Worm (Caenorhabditis elegans) whole organism, L3 larva: Measurements from ENCODE around the gene vit-6.
A peak's percentile ranks its signal among the peaks of the same experiment; 100 is the strongest.

ENCODE experiments used
- ZK546.5 ChIP-seq: sonication (generic microtip); optimal IDR thresholded peaks from 2 replicates; lab custom pipeline; 2017; ENCODE audit warnings: missing biosample characterization, missing genetic modification characterization
- ama-1 ChIP-seq: fragments of 150-350 bp; optimal IDR thresholded peaks from 2 replicates; lab custom pipeline; 2018
- ceh-16 ChIP-seq: sonication (generic microtip); optimal IDR thresholded peaks from 2 replicates; lab custom pipeline; 2017; ENCODE audit warnings: missing biosample characterization, missing genetic modification characterization
- egl-27 ChIP-seq: sonication (generic microtip); optimal IDR thresholded peaks from 4 replicates; lab custom pipeline; 2017; ENCODE audit warnings: missing biosample characterization, missing genetic modification reagents, missing genetic modification characterization
- egl-5 ChIP-seq: fragments of 150-350 bp; optimal IDR thresholded peaks from 2 replicates; lab custom pipeline; 2017; ENCODE audit warnings: missing biosample characterization, missing genetic modification reagents, missing genetic modification characterization, inconsistent platforms
- elt-2 ChIP-seq: sonication (generic microtip); optimal IDR thresholded peaks from 2 replicates; lab custom pipeline; 2016; ENCODE audit warnings: missing genetic modification reagents, mild to moderate bottlenecking, missing genetic modification characterization, missing compliant biosample characterization
- elt-3 ChIP-seq, 3 experiments: fragments of 150-350 bp in 1 of 3; sonication (generic microtip) in 2 of 3; optimal IDR thresholded peaks; 2 replicates in 2 of 3; 4 replicates in 1 of 3; lab custom pipeline; 2014 to 2017; ENCODE audit warnings: missing biosample characterization in 3 of 3, missing genetic modification characterization in 3 of 3
- fkh-10 ChIP-seq: sonication (generic microtip); optimal IDR thresholded peaks from 2 replicates; lab custom pipeline; 2017; ENCODE audit warnings: missing biosample characterization, missing genetic modification reagents, missing genetic modification characterization
- fkh-2 ChIP-seq: fragments of 150-350 bp; optimal IDR thresholded peaks from 2 replicates; lab custom pipeline; 2014; ENCODE audit warnings: missing biosample characterization, missing genetic modification reagents, missing genetic modification characterization
- fos-1 ChIP-seq: fragments of 150-350 bp; optimal IDR thresholded peaks from 2 replicates; lab custom pipeline; 2014; ENCODE audit warnings: missing biosample characterization, missing genetic modification characterization
- hmg-11 ChIP-seq: sonication (generic microtip); optimal IDR thresholded peaks from 2 replicates; lab custom pipeline; 2016; ENCODE audit warnings: missing genetic modification characterization, missing compliant biosample characterization
- jun-1 ChIP-seq: fragments of 150-350 bp; optimal IDR thresholded peaks from 2 replicates; lab custom pipeline; 2014; ENCODE audit warnings: missing biosample characterization, missing genetic modification reagents, missing genetic modification characterization
- lsy-12 ChIP-seq: sonication (generic microtip); optimal IDR thresholded peaks from 2 replicates; lab custom pipeline; 2016; ENCODE audit warnings: mild to moderate bottlenecking, missing genetic modification characterization, missing compliant biosample characterization
- mdl-1 ChIP-seq: fragments of 150-350 bp; optimal IDR thresholded peaks from 2 replicates; lab custom pipeline; 2014; ENCODE audit warnings: missing biosample characterization, missing genetic modification characterization
- nfya-1 ChIP-seq: sonication (generic microtip); optimal IDR thresholded peaks from 2 replicates; lab custom pipeline; 2017; ENCODE audit warnings: missing genetic modification characterization, mild to moderate bottlenecking, missing compliant biosample characterization, antibody characterized with exemption, moderate library complexity; ENCODE audit not compliant: insufficient read depth
- nhr-11 ChIP-seq: fragments of 150-350 bp; optimal IDR thresholded peaks from 2 replicates; lab custom pipeline; 2014; ENCODE audit warnings: missing biosample characterization, missing genetic modification characterization
- nhr-23 ChIP-seq: fragments of 150-350 bp; optimal IDR thresholded peaks from 2 replicates; lab custom pipeline; 2014; ENCODE audit warnings: missing biosample characterization, missing genetic modification reagents, missing genetic modification characterization
- nhr-237 ChIP-seq: fragments of 150-350 bp; optimal IDR thresholded peaks from 2 replicates; lab custom pipeline; 2014; ENCODE audit warnings: missing biosample characterization, missing genetic modification characterization
- nhr-25 ChIP-seq: sonication (generic microtip); optimal IDR thresholded peaks from 2 replicates; lab custom pipeline; 2017; ENCODE audit warnings: missing biosample characterization, missing genetic modification characterization
- nhr-28 ChIP-seq: fragments of 150-350 bp; optimal IDR thresholded peaks from 2 replicates; lab custom pipeline; 2014; ENCODE audit warnings: missing biosample characterization, missing genetic modification characterization
- nhr-43 ChIP-seq: sonication (generic microtip); optimal IDR thresholded peaks from 2 replicates; lab custom pipeline; 2016; ENCODE audit warnings: mild to moderate bottlenecking, missing genetic modification characterization, missing compliant biosample characterization; ENCODE audit not compliant: poor library complexity, severe bottlenecking
- nhr-76 ChIP-seq: fragments of 150-350 bp; sonication (generic microtip); optimal IDR thresholded peaks from 5 replicates; lab custom pipeline; 2014; ENCODE audit warnings: missing biosample characterization, missing genetic modification characterization
- pha-4 ChIP-seq: fragments of 150-350 bp; optimal IDR thresholded peaks from 2 replicates; lab custom pipeline; 2014; ENCODE audit warnings: missing biosample characterization, missing genetic modification reagents, missing genetic modification characterization
- pqm-1 ChIP-seq: fragments of 150-350 bp; optimal IDR thresholded peaks from 2 replicates; lab custom pipeline; 2017; ENCODE audit warnings: missing biosample characterization, missing genetic modification characterization, inconsistent platforms
- sea-2 ChIP-seq: fragments of 150-350 bp; sonication (generic microtip); optimal IDR thresholded peaks from 4 replicates; lab custom pipeline; 2014; ENCODE audit warnings: missing biosample characterization, missing genetic modification reagents, missing genetic modification characterization
- snpc-4 ChIP-seq: fragments of 150-350 bp; optimal IDR thresholded peaks from 2 replicates; lab custom pipeline; 2014; ENCODE audit warnings: missing biosample characterization, missing genetic modification characterization
- unc-39 ChIP-seq: sonication (generic microtip); optimal IDR thresholded peaks from 4 replicates; lab custom pipeline; 2017; ENCODE audit warnings: missing biosample characterization, missing genetic modification characterization
- unc-62 ChIP-seq: fragments of 150-350 bp; sonication (generic microtip); optimal IDR thresholded peaks from 4 replicates; lab custom pipeline; 2014; ENCODE audit warnings: missing biosample characterization, missing genetic modification reagents, missing genetic modification characterization
- zag-1 ChIP-seq: fragments of 150-350 bp; optimal IDR thresholded peaks from 2 replicates; lab custom pipeline; 2014; ENCODE audit warnings: missing biosample characterization, missing genetic modification characterization
- ztf-11 ChIP-seq: fragments of 150-350 bp; optimal IDR thresholded peaks from 2 replicates; lab custom pipeline; 2014; ENCODE audit warnings: missing biosample characterization, missing genetic modification characterization

Gene vit-6

ce11 chrIV:8223055-8223454 lies 37.9 kb upstream of the vit-6 start:
- TF ChIP-seq pqm-1 (tag; lab: Kevin White, UChicago) (peak; percentile 57), pha-4 (tag; lab: Kevin White, UChicago) (peak; percentile 25), elt-2 (tag; lab: Kevin White, UChicago) (peak; percentile 52), egl-27 (tag; lab: Kevin White, UChicago) (no peak)

DNA sequence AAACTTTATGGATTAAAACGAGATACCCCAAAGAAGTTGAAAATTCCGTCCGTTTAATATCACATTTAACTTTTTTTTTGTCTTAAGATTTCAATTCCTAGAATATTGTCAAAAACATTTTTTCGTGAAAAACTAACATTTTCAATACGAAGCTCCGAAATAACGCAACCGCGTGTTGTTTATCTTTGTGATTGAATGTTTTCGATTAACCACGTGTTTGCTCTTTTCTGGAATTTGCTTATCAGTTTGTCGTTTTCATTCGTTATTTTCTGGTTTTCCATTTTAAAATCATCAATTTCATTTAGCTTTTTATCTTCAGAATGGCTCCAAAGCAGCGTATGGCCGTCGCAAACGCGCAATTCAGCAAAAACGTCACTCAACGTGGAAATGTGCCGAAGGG lies 35.6 kb upstream of the vit-6 start, which contains the start of gene serp-1.2:
TSS of gene serp-1.2 (plus strand) at position 318 of the 400 bp plus-strand sequence.
- TF ChIP-seq nfya-1 (tag; lab: Kevin White, UChicago) (peak; percentile 29), lsy-12 (no peak), pha-4 (tag; lab: Kevin White, UChicago) (peak; percentile 77), pqm-1 (tag; lab: Kevin White, UChicago) (peak; percentile 78), elt-2 (tag; lab: Kevin White, UChicago) (peak; percentile 80), fkh-10 (GFP tag; lab: Kevin White, UChicago) (no peak), sea-2 (GFP tag; lab: Kevin White, UChicago) (no peak)
- TF ChIP-seq, all 47 proteins: peak for 4

DNA sequence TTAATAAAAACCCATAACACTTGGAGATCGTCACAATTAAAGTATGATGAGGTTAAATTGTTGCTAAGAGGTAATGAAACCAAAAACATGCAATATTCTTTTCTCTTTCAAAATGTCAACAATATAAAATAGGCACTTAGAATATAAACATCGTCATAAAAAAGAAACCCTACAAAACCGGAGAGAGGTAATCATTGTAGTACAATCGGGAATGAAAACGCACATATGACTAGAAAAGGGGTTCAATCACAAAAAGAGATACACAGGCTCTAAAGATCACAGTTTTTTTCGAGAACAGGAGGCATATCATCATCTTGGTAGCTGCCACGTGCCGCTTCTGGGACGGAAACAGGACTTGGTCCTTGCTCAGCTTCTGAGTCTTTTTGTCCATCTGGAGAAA lies 34.5 kb upstream of the vit-6 start:
- TF ChIP-seq ama-1 (lab: Kevin White, UChicago) = peak; percentile 2
- TF ChIP-seq elt-3 (tag; optimal IDR thresholded peaks at IDR 0.05; lab: Kevin White, UChicago) = no peak
- TF ChIP-seq unc-39 (tag; lab: Kevin White, UChicago) = no peak
- no peak for TF ChIP-seq nhr-28 (tag; lab: Kevin White, UChicago)
- no peak for TF ChIP-seq hmg-11 (tag; lab: Kevin White, UChicago)
- peak; percentile 11 for TF ChIP-seq elt-2 (tag; lab: Kevin White, UChicago)
- TF ChIP-seq nfya-1 (tag; lab: Kevin White, UChicago) = no peak
- no peak for TF ChIP-seq snpc-4

DNA sequence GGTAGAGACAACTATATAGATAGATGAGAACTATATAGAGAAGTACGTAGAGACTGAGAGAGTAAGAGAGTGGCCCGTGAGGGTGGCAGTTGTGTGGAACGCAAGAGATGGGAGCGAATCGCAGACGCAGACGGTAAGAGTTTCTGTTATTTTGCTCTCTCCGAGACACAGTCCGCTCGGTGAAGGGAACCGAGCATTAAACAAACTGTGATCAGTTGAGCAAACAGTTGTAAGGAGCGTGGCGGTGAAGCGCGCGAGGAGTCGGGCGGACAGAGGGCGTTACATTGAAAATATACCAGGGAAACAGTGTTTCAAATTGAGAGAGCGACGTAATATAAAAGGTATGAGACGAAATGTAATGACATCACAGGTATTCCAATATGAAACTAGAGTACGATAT lies 31.4 kb upstream of the vit-6 start:
- TF ChIP-seq pha-4 (tag; lab: Kevin White, UChicago) = peak; percentile 90
- peak; percentile 23 for TF ChIP-seq nfya-1 (tag; lab: Kevin White, UChicago)
- peak; percentile 3 for TF ChIP-seq fos-1 (tag; lab: Kevin White, UChicago)
- TF ChIP-seq nhr-11 (tag; lab: Kevin White, UChicago) = no peak
- TF ChIP-seq lsy-12 = peak; percentile 43
- no peak for TF ChIP-seq ztf-11 (tag; lab: Kevin White, UChicago)
- no peak for TF ChIP-seq ZK546.5 (tag; lab: Kevin White, UChicago)
- peak; percentile 26 for TF ChIP-seq nhr-43
- peak; percentile 89 for TF ChIP-seq elt-2 (tag; lab: Kevin White, UChicago)
- peak; percentile 87 for TF ChIP-seq pqm-1 (tag; lab: Kevin White, UChicago)
- TF ChIP-seq hmg-11 (tag; lab: Kevin White, UChicago) = peak; percentile 59
- TF ChIP-seq fkh-10 (GFP tag; lab: Kevin White, UChicago) = no peak
- no peak for TF ChIP-seq sea-2 (GFP tag; lab: Kevin White, UChicago)
- peak; percentile 6 for TF ChIP-seq snpc-4
- TF ChIP-seq jun-1 (tag; lab: Kevin White, UChicago) = peak; percentile 43
- TF ChIP-seq egl-5 (tag; lab: Kevin White, UChicago) = no peak
- TF ChIP-seq mdl-1 (tag; lab: Kevin White, UChicago) = peak; percentile 1
- no peak for TF ChIP-seq zag-1 (tag; lab: Kevin White, UChicago)
- TF ChIP-seq fkh-2 (tag; lab: Kevin White, UChicago) = no peak

- peak; percentile 38 for TF ChIP-seq nhr-25 (tag; lab: Kevin White, UChicago)
- TF ChIP-seq unc-62 (GFP tag; lab: Kevin White, UChicago) = no peak
- TF ChIP-seq ceh-16 (tag; lab: Kevin White, UChicago) = no peak
- TF ChIP-seq nhr-23 (tag; lab: Kevin White, UChicago) = peak; percentile 23
- TF ChIP-seq ztf-11 (tag; lab: Kevin White, UChicago) = no peak
- TF ChIP-seq nhr-237 (tag; lab: Kevin White, UChicago) = no peak
- peak; percentile 17 for TF ChIP-seq pha-4 (tag; lab: Kevin White, UChicago)
- TF ChIP-seq nhr-43 = no peak
- TF ChIP-seq nhr-76 (tag; lab: Kevin White, UChicago) = no peak
- peak; percentile 54 for TF ChIP-seq nfya-1 (tag; lab: Kevin White, UChicago)
- TF ChIP-seq hmg-11 (tag; lab: Kevin White, UChicago) = peak; percentile 0
Measured at ce11 chrIV:8232428-8232827, 28.5 kb upstream of the vit-6 start.
